Fruit fly (Drosophila melanogaster) whole organism, larva: ENCODE measurements around the gene CG17321.

Experiments
- noc ChIP-seq: fragments of 200-800 bp; sonication (Bioruptor generic); optimal IDR thresholded peaks from 3 replicates; lab custom pipeline; 2019; ENCODE audit warnings: missing biosample characterization, mild to moderate bottlenecking, missing genetic modification characterization, moderate library complexity

The CG17321 gene

dm6 chr2L:18826496-18827008 is 18.4 kb upstream of the CG17321 start, which contains the start of gene Ugt36E1:
Ugt36E1 (plus strand) TSS chr2L:18826770.
- TF ChIP-seq noc (tag; lab: Kevin White, UChicago), result no peak

DNA sequence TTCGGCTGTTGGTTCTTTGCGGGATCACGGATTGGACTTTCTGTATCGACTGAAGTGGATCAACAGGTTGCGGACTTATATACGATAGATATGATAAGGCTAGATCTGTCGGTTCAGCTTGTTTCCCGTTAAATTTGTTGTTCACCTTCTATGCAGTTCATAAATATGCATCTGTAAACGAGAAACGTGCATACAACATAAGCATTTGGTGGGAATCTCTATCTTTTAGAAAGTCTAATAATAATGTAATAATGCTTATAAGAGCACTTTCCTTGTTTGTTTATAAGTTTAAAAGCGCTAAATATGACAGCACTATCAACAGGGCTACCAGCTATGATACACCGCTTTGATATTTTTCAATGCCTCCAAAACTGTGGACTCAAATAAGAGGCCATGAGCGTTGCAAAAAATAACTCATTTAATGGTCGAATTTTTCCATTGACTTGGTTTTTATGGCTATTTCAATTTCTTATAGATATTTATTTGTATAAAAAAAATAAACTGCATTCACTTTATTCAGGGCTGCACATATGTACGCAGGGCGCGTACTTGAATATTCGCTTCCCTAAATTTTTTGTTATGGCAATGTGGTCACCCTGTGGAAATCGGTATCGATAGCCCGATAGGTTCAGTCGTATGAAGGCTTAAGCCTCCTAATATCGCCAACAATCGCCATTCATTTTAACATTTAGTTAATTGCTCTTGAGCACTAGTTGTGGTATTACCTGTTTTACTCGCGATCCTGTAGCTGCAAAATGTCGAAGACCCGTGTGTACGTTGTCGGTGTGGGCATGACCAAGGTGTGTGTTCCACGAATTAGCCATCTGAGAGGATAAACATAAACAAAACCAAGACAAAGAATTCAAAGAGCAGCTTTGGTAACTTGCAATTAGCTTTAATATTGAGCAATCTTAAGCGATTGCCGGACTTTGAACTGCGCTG is 14.1 kb upstream of the CG17321 start, which contains the start of the genes CG17597 and ScpX:
Gene CG17597, minus strand, starts transcription at position 567 of the 942 bp plus-strand sequence.
Gene ScpX, plus strand, starts transcription at position 643 of the 942 bp plus-strand sequence.
- peak; percentile 17 for TF ChIP-seq noc (tag; lab: Kevin White, UChicago)

DNA sequence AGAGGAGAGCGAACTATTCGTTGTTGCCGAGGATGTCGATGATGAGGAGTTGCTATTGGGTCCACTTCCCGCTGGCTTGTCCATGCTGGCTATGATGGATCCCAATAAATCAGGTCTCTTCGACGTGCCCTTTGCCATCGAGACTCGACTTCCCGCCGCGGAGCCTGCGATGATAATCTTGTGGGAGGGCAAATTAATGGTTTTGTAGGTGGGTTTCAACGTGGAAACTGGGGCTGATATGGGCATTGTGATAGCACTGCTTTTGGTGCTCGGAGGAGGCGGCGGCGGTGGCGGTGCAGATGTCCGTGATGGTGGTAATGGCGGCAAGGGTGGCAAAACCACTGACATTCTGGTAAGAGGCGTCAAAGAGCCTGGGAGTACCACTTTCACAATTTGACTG is 10.5 kb upstream of the CG17321 start:
- no peak for TF ChIP-seq noc (tag; lab: Kevin White, UChicago)

DNA sequence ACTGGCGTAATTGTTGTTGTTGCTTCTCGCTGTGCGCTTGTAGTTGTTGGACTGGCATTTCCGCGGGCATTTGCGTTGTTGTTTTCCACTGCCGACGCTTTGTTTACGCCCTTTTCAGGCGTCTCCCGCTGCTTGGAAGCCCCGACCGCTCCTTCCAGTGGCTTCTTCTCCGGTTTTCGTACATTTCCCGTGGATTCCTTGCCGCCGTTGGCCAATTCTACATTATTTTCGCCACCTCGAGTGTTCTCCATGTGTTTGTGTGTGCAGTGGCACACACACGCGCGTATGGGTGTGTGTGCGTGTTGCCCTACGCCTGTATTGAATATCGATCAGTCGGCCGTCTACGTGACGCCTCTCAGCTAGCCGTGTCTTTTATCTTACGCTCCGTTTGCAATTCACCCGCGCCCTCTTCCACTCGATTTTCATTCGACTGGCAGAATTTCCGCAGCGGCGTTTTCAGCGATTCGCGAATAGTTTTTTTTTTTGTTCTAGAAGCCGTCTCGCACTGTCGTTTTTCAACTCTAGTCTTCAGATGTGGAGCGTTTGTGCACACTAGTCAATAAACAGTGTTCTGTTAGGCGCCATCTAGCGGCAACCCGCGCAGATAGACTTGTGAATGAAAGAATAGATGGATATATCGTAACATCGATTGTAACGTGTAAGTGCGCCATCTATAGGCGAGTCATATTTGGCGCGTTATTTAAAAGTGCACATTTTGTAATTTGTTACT is 5.7 kb upstream of the CG17321 start, which contains the start of gene CG10600:
Gene CG10600, minus strand, starts transcription at position 537 of the 730 bp plus-strand sequence.
- TF ChIP-seq noc (tag; lab: Kevin White, UChicago), result peak; percentile 76

DNA sequence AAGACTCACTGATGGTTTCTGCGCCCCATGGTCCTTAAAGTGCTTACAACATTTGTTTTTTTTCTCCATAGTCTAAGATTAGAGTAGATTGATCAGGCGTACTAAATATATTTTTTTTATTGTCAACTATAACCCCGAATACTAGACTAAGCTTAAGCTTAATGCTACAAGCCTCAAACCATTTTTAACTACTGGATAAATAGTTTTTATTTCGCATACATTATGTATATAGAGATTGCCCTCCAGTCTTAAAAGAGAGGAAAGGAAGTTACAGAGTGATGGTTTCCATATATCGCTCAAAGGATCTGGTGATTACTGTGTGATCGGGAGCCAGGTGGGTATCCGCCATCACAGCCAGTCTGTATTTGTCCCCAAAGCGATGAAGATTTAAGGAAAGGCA is 3.8 kb upstream of the CG17321 start, which contains the start of gene CG31752:
Gene CG31752, minus strand, starts transcription at position 101 of the 400 bp plus-strand sequence.
- no peak for TF ChIP-seq noc (tag; lab: Kevin White, UChicago)

- no peak for TF ChIP-seq noc (tag; lab: Kevin White, UChicago)
These were observed 1.4 kb upstream of the CG17321 start for dm6 chr2L:18843560-18843959.

- TF ChIP-seq noc (tag; lab: Kevin White, UChicago), result no peak
These were observed 505 bp upstream of the CG17321 start, which contains the start of gene CG33120 for dm6 chr2L:18844479-18844878. CG33120 (minus strand) TSS chr2L:18844579.

DNA sequence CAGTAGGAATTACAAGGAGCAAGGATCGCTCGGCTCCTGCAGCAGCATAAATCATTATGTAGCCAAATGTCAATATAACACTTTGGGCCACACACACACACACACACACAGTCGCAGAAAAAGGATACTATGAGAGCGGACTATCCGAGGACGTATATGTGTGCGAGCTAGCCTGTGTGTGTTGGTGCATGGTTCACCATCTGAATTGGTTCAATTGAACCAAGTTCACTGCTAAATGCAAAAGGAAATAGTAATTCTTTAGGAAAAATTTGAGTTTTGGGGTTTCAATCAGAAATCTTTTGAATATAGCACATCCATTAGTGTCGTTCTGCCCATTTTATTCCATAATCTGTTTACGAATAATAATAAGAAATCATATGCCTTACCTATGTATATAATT is 1.2 kb downstream of the CG17321 start:
- TF ChIP-seq noc (tag; lab: Kevin White, UChicago), result no peak

DNA sequence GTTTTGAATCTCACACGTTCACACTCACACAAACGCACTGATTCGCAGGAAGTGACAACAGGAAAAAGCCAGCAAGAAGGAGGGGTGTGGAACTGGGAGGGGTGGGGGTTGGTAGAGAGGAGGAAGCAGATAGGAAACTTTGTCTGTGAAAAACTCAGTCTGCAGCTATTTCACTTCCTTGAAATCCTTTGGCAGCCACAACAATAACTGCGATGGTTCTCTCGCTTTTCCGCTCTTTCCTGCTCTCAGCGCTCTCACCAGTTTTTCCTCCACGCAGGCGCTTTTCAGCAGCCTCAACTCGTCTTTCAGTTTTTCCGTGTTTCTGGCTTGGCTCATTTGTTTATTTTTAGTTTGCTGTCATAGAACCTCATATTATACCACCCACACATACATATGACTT is 1.9 kb downstream of the CG17321 start:
- TF ChIP-seq noc (tag; lab: Kevin White, UChicago), result no peak

dm6 chr2L:18852249-18852648 is 7.3 kb downstream of the CG17321 start:
- TF ChIP-seq noc (tag; lab: Kevin White, UChicago), result no peak

- peak; percentile 96 for TF ChIP-seq noc (tag; lab: Kevin White, UChicago)
These were observed 12.7 kb downstream of the CG17321 start for dm6 chr2L:18857635-18858059.

DNA sequence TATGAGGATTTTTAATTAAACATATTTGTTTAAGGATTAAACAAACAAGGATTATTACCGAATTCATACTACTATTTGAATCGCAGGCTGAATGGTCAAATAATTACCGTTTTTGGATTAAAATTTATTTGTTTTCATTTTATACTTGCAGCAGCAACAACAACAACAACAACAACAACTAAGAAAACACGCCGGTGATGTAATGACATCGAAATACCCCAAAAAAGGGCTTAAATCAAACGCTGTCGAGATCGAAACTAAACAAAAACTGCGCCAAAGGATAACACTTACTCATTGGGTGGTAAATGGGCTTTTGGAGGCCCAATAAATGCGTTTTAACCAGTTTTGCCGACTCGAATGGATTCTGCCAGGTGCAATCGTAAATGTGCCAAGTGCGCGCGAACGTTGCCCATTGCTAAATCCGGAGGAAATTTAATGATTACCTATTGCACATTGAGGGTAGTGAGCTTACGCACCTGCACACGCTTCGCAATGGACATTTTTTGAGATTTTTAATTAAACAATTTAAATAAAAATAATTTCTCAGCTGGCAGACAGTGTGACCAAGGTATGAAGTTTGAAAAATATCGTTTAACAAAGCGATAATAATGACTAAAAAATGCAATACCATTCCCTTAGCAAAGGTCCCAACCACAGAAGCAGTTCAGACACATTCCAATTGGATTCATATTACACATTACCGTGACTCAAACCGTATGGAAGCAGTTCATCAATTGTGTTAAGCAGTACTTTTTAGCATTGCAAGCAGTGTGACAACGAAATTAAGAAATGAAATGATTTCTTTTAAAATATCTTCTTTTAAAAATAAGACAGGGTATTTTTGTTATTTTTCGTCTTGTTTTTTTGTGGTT is 13.9 kb downstream of the CG17321 start, which contains the start of the genes CG10602 and mRpL13:
Gene CG10602, minus strand, starts transcription at position 588 of the 872 bp plus-strand sequence.
Gene mRpL13, minus strand, starts transcription at position 588 of the 872 bp plus-strand sequence.
- no peak for TF ChIP-seq noc (tag; lab: Kevin White, UChicago)

dm6 chr2L:18860920-18861319 is 15.9 kb downstream of the CG17321 start:
- no peak for TF ChIP-seq noc (tag; lab: Kevin White, UChicago)

- no peak for TF ChIP-seq noc (tag; lab: Kevin White, UChicago)
These were observed 19.1 kb downstream of the CG17321 start for dm6 chr2L:18864093-18864492.
